Worm (Caenorhabditis elegans) whole organism, early embryonic: Measurements from ENCODE around the gene npr-25.

Source experiments
- aly-1 ChIP-seq: sonication (generic microtip); optimal IDR thresholded peaks from 2 replicates; lab custom pipeline; 2016; ENCODE audit warnings: missing genetic modification characterization, missing compliant biosample characterization
- ama-1 ChIP-seq: fragments of 150-350 bp; optimal IDR thresholded peaks from 2 replicates; lab custom pipeline; 2014
- flt-1 ChIP-seq: fragments of 200-800 bp; sonication (Bioruptor generic); IDR thresholded peaks from 2 replicates; pipeline ENCODE4 v1.3.6; 2022; ENCODE audit warnings: missing genetic modification characterization, missing compliant biosample characterization
- pes-1 ChIP-seq: fragments of 200-800 bp; sonication (Bioruptor generic); IDR thresholded peaks from 2 replicates; pipeline ENCODE4 v1.3.6; 2022; ENCODE audit warnings: missing genetic modification reagents, missing genetic modification characterization, missing compliant biosample characterization
- tbx-11 ChIP-seq: fragments of 200-800 bp; sonication (Bioruptor generic); IDR thresholded peaks from 2 replicates; pipeline ENCODE4 v1.3.6; 2022; ENCODE audit warnings: missing genetic modification characterization, missing compliant biosample characterization

DNA sequence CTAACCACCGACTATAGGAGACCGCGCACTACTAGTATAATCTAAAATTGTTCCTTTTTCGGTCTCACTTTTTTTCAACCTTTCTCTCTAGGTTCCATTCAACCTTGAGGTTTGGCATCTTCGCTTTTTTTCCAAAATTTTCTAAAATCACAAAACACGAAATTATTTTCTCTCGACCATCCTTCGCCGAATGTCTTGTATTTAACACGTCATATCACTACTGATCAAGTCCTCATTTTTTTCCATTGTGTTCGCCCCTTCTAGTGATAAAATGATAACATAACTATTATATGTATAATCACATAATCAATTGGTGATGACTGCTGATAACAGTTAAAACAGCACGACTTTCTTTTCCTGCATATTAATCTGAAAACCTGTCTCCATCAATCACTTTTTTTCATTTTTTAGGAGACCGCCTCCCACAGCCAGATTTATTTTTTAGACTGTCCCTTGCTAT lies 41.8 kb downstream of the npr-25 start, which contains the start of gene T03F7.7:
- TF ChIP-seq aly-1 (tag; lab: Kevin White, UChicago) (no peak), pes-1 (GFP tag; lab: Robert Waterston, UW) (no peak), ama-1 (no peak), flt-1 (no peak), tbx-11 (no peak)
